Fruit fly (Drosophila melanogaster) whole organism, adult: ENCODE data around the gene Gr5a.

ENCODE experiments used
- CG11617 ChIP-seq: fragments of 200-800 bp; sonication (Bioruptor generic); optimal IDR thresholded peaks from 2 replicates; lab custom pipeline; 2017; ENCODE audit warnings: mild to moderate bottlenecking, missing biosample characterization, missing genetic modification reagents, missing genetic modification characterization
- CG12768 ChIP-seq: fragments of 200-800 bp; sonication (Bioruptor generic); optimal IDR thresholded peaks from 2 replicates; lab custom pipeline; 2017; ENCODE audit warnings: missing biosample characterization, missing genetic modification characterization, mild to moderate bottlenecking, moderate library complexity, missing genetic modification reagents
- CG14711 ChIP-seq: fragments of 200-800 bp; sonication (Bioruptor generic); optimal IDR thresholded peaks from 2 replicates; lab custom pipeline; 2018; ENCODE audit warnings: missing biosample characterization, mild to moderate bottlenecking, missing genetic modification characterization, moderate library complexity
- CG1620 ChIP-seq: fragments of 200-800 bp; sonication (Bioruptor generic); optimal IDR thresholded peaks from 2 replicates; lab custom pipeline; 2016; ENCODE audit warnings: missing biosample characterization, missing genetic modification characterization
- CG33017 ChIP-seq: fragments of 200-800 bp; sonication (Bioruptor generic); optimal IDR thresholded peaks from 2 replicates; lab custom pipeline; 2018; ENCODE audit warnings: missing biosample characterization, mild to moderate bottlenecking, missing genetic modification characterization, moderate library complexity
- CG5204 ChIP-seq: fragments of 200-800 bp; sonication (Bioruptor generic); optimal IDR thresholded peaks from 2 replicates; lab custom pipeline; 2016; ENCODE audit warnings: missing biosample characterization, missing genetic modification characterization
- Mnt ChIP-seq: fragments of 200-800 bp; sonication (Bioruptor generic); optimal IDR thresholded peaks from 2 replicates; lab custom pipeline; 2016; ENCODE audit warnings: missing biosample characterization, mild to moderate bottlenecking, missing genetic modification characterization
- bab1 ChIP-seq: fragments of 200-800 bp; sonication (Bioruptor generic); optimal IDR thresholded peaks from 3 replicates; lab custom pipeline; 2019; ENCODE audit warnings: missing biosample characterization, mild to moderate bottlenecking, missing genetic modification characterization, moderate library complexity
- cnc ChIP-seq, 2 experiments: fragments of >200 bp; optimal IDR thresholded peaks; 2 replicates each; lab custom pipeline; 2017
- kay ChIP-seq: fragments of 200-800 bp; sonication (Bioruptor generic); peaks from one replicate; lab custom pipeline; 2016; ENCODE audit warnings: missing biosample characterization, missing genetic modification characterization, borderline replicate concordance
- pad ChIP-seq: fragments of 200-800 bp; sonication (Bioruptor generic); optimal IDR thresholded peaks from 3 replicates; lab custom pipeline; 2017; ENCODE audit warnings: missing biosample characterization, missing genetic modification characterization, mild to moderate bottlenecking, moderate library complexity, missing genetic modification reagents
- tj ChIP-seq: fragments of 200-800 bp; sonication (Bioruptor generic); optimal IDR thresholded peaks from 3 replicates; lab custom pipeline; 2017; ENCODE audit warnings: missing biosample characterization, mild to moderate bottlenecking, missing genetic modification characterization, moderate library complexity

DNA sequence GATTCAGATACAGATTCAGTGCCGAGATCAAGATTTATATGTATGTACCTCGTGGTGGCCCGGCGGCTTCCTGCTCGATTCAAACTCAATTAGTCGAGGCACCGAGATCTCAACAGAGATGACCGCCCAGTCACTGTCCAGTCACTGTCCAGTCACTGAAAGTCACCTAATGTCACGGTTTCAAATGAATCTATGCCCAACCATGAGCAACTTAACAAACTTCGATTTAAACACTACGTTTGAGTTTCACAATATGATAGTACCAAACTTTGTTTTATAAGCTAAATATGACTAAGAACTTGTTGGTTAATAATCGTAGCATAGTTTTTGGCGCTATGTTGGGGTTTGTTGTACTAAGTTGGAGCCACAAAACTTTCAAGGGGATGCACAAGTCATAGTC lies 24.7 kb downstream of the Gr5a start:
- no peak for TF ChIP-seq bab1 (GFP tag; lab: Kevin White, UChicago)
- TF ChIP-seq CG14711 (tag; lab: Kevin White, UChicago): no peak
- no peak for TF ChIP-seq CG1620 (GFP tag; lab: Kevin White, UChicago)
- no peak for TF ChIP-seq Mnt
- no peak for TF ChIP-seq pad (GFP tag; lab: Kevin White, UChicago)
- TF ChIP-seq CG33017 (tag; lab: Kevin White, UChicago): no peak
- no peak for TF ChIP-seq tj
- no peak for TF ChIP-seq CG12768
- TF ChIP-seq kay (GFP tag; lab: Kevin White, UChicago): no peak
- no peak for TF ChIP-seq CG11617 (GFP tag; lab: Kevin White, UChicago)
- TF ChIP-seq cnc (optimal IDR thresholded peaks at IDR 0.05; lab: Kevin White, UChicago): no peak
- TF ChIP-seq CG5204 (GFP tag; lab: Kevin White, UChicago): no peak
